Worm (Caenorhabditis elegans) whole organism, midembryonic: ENCODE measurements around the gene T05A7.12.

Source experiments
- cog-1 ChIP-seq: sonication (generic microtip); optimal IDR thresholded peaks from 2 replicates; lab custom pipeline; 2016; ENCODE audit warnings: missing genetic modification characterization, missing compliant biosample characterization
- med-1 ChIP-seq: sonication (generic microtip); optimal IDR thresholded peaks from 2 replicates; lab custom pipeline; 2017; ENCODE audit warnings: missing genetic modification characterization, mild to moderate bottlenecking, missing compliant biosample characterization, antibody characterized with exemption, missing genetic modification reagents; ENCODE audit not compliant: insufficient read depth
- ref-1 ChIP-seq: fragments of 200-800 bp; sonication (Bioruptor generic); conservative IDR thresholded peaks from 2 replicates; pipeline ENCODE4 v1.3.6; 2022; ENCODE audit warnings: missing genetic modification reagents, missing genetic modification characterization, missing compliant biosample characterization
- tab-1 ChIP-seq: fragments of 200-800 bp; sonication (Bioruptor generic); IDR thresholded peaks from 2 replicates; pipeline ENCODE4 v1.3.6; 2022; ENCODE audit warnings: missing genetic modification characterization, missing compliant biosample characterization

- TF ChIP-seq ref-1 (GFP tag; lab: Robert Waterston, UW): no peak
- TF ChIP-seq tab-1 (GFP tag; lab: Robert Waterston, UW): no peak
- TF ChIP-seq cog-1 (tag; lab: Kevin White, UChicago): no peak
- no peak for TF ChIP-seq med-1 (GFP tag; lab: Kevin White, UChicago)
Measured at ce11 chrII:4677916-4678315, 14.8 kb upstream of the T05A7.12 start, which contains the start of gene T05A7.1.
